Fruit fly (Drosophila melanogaster): ENCODE measurements around the gene CG12106.

Gene CG12106

DNA sequence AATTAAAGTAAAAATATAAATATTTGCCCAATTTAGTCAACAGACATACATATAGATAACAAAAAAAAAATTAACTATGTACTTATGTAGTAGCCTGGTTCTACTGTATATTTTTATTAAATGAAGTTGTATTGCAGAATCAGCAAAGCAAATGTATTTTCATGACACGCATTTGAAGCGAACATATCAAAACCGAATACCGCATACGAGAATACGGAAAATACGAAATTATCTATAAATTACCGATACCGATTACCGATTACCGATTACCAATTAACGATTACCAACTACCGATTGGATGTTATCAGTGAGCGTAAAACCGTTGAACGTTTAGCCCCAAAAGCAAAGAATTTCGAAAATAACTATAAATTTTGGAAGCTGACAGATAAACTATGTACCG, 6.3 kb upstream of the CG12106 start:
- no peak for TF ChIP-seq Clk (GFP tag; optimal IDR thresholded peaks at IDR 0.05)
- no peak for TF ChIP-seq ovo (GFP tag; optimal IDR thresholded peaks at IDR 0.05)
- no peak for TF ChIP-seq CG12768 (GFP tag; optimal IDR thresholded peaks at IDR 0.05)
- no peak for TF ChIP-seq cic (GFP tag; optimal IDR thresholded peaks at IDR 0.05)
- no peak for TF ChIP-seq Crg-1 (GFP tag; optimal IDR thresholded peaks at IDR 0.05)
- no peak for TF ChIP-seq CG11617 (GFP tag; optimal IDR thresholded peaks at IDR 0.05)
- TF ChIP-seq toe (GFP tag; optimal IDR thresholded peaks at IDR 0.05): no peak
- TF ChIP-seq Mnt (GFP tag; optimal IDR thresholded peaks at IDR 0.05): no peak
- no peak for TF ChIP-seq kay (GFP tag; ENCODE audit: borderline replicate concordance)
- TF ChIP-seq cnc (optimal IDR thresholded peaks at IDR 0.05): no peak
- TF ChIP-seq CG7045 (GFP tag; optimal IDR thresholded peaks at IDR 0.05): no peak

dm6 chrX:9190555-9191184, 3.0 kb upstream of the CG12106 start, which contains the start of gene CG12115:
CG12115 (minus strand) TSS chrX:9190605.
- TF ChIP-seq CG1620 (GFP tag; optimal IDR thresholded peaks at IDR 0.05): no peak
- no peak for TF ChIP-seq CG7101 (tag; optimal IDR thresholded peaks at IDR 0.05)
- no peak for TF ChIP-seq Clk (GFP tag; optimal IDR thresholded peaks at IDR 0.05)

DNA sequence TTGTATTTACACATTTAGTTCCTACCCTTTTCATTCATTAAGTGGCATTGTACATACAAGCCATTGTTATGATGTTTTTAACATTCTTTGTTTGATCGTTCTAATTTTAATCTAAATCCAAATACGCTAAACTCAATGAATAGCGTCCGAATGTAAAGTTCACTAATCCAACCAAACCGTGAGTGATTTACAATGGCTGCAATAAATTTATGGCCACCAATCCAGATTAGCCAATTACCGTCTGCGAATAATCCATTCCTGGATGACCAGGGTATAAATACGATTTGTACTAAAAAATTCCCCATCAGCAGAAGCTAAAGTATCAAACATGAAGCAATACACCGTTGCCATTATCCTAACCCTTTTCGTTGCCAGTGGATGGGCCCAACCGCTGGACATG, 2.3 kb upstream of the CG12106 start, which contains the start of gene CG12057:
Gene CG12057 (plus strand): TSS at position 301 of the 400 bp plus-strand sequence.
- no peak for TF ChIP-seq toe (GFP tag; optimal IDR thresholded peaks at IDR 0.05)
- no peak for TF ChIP-seq CG33017 (tag; optimal IDR thresholded peaks at IDR 0.05)
- no peak for TF ChIP-seq CG12768 (GFP tag; optimal IDR thresholded peaks at IDR 0.05)
- TF ChIP-seq kay (GFP tag; ENCODE audit: borderline replicate concordance): no peak
- no peak for TF ChIP-seq Clk (GFP tag; optimal IDR thresholded peaks at IDR 0.05)
- no peak for TF ChIP-seq pad (GFP tag; optimal IDR thresholded peaks at IDR 0.05)
- TF ChIP-seq CG5204 (GFP tag; optimal IDR thresholded peaks at IDR 0.05): no peak
- TF ChIP-seq cic (GFP tag; optimal IDR thresholded peaks at IDR 0.05): no peak
- TF ChIP-seq ovo (GFP tag; optimal IDR thresholded peaks at IDR 0.05): no peak
- TF ChIP-seq Hr96 (GFP tag; optimal IDR thresholded peaks at IDR 0.05): no peak
- no peak for TF ChIP-seq tj (GFP tag; optimal IDR thresholded peaks at IDR 0.05)
- no peak for TF ChIP-seq CG7045 (GFP tag; optimal IDR thresholded peaks at IDR 0.05)
- TF ChIP-seq CG7101 (tag; optimal IDR thresholded peaks at IDR 0.05): no peak
- no peak for TF ChIP-seq cnc (optimal IDR thresholded peaks at IDR 0.05)
- TF ChIP-seq Crg-1 (GFP tag; optimal IDR thresholded peaks at IDR 0.05): no peak
- TF ChIP-seq CG11617 (GFP tag; optimal IDR thresholded peaks at IDR 0.05): no peak

dm6 chrX:9192429-9192828, 1.3 kb upstream of the CG12106 start, which contains the start of gene CG12056:
CG12056 (plus strand) TSS chrX:9192669.
- no peak for TF ChIP-seq ovo (GFP tag; optimal IDR thresholded peaks at IDR 0.05)
- TF ChIP-seq bab1 (GFP tag; optimal IDR thresholded peaks at IDR 0.05): peak; percentile 35

- no peak for TF ChIP-seq cnc (optimal IDR thresholded peaks at IDR 0.05)
- TF ChIP-seq CG12768 (GFP tag; optimal IDR thresholded peaks at IDR 0.05): no peak
- TF ChIP-seq CG5204 (GFP tag; optimal IDR thresholded peaks at IDR 0.05): no peak
- TF ChIP-seq ovo (GFP tag; optimal IDR thresholded peaks at IDR 0.05): no peak
- no peak for TF ChIP-seq CG7045 (GFP tag; optimal IDR thresholded peaks at IDR 0.05)
- no peak for TF ChIP-seq kay (GFP tag; ENCODE audit: borderline replicate concordance)
- TF ChIP-seq cic (GFP tag; optimal IDR thresholded peaks at IDR 0.05): no peak
- TF ChIP-seq Hr96 (GFP tag; optimal IDR thresholded peaks at IDR 0.05): no peak
- TF ChIP-seq CG7101 (tag; optimal IDR thresholded peaks at IDR 0.05): no peak
- TF ChIP-seq CG33017 (tag; optimal IDR thresholded peaks at IDR 0.05): no peak
- TF ChIP-seq CG14711 (tag; optimal IDR thresholded peaks at IDR 0.05): no peak
- no peak for TF ChIP-seq pad (GFP tag; optimal IDR thresholded peaks at IDR 0.05)
- no peak for TF ChIP-seq tj (GFP tag; optimal IDR thresholded peaks at IDR 0.05)
- no peak for TF ChIP-seq Clk (GFP tag; optimal IDR thresholded peaks at IDR 0.05)
- TF ChIP-seq toe (GFP tag; optimal IDR thresholded peaks at IDR 0.05): no peak
- TF ChIP-seq CG1620 (GFP tag; optimal IDR thresholded peaks at IDR 0.05): no peak
- no peak for TF ChIP-seq Crg-1 (GFP tag; optimal IDR thresholded peaks at IDR 0.05)
- no peak for TF ChIP-seq bab1 (GFP tag; optimal IDR thresholded peaks at IDR 0.05)
- TF ChIP-seq CG11617 (GFP tag; optimal IDR thresholded peaks at IDR 0.05): no peak
- no peak for TF ChIP-seq Mnt (GFP tag; optimal IDR thresholded peaks at IDR 0.05)
These were observed 1.6 kb downstream of the CG12106 start for dm6 chrX:9195311-9195710.

DNA sequence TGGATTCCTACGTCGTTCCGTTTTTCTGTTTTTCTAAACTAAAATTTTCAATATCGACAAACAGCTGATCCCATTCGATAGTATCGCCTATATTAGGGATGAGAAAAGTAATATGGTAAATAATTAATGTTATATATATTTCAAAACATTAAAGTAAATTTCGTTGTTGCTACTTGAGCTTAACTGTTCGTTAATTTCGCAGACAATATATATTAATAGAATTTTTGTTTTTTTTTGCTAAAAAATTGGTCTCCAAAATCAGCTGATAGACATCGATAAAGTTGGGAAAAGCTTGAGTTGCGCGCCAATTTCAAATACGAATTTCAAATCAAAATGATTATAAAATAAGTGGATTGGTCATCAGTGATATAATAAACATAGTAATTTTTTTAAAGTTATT, 2.7 kb downstream of the CG12106 start, which contains the start of gene CG12118:
Gene CG12118 (minus strand): TSS at position 53 of the 400 bp plus-strand sequence.
- TF ChIP-seq CG7045 (GFP tag; optimal IDR thresholded peaks at IDR 0.05) (peak; percentile 10), pad (GFP tag; optimal IDR thresholded peaks at IDR 0.05) (peak; percentile 58), CG5204 (GFP tag; optimal IDR thresholded peaks at IDR 0.05) (peak; percentile 17), kay (GFP tag; ENCODE audit: borderline replicate concordance) (no peak), CG1620 (GFP tag; optimal IDR thresholded peaks at IDR 0.05) (peak; percentile 87), Hr96 (GFP tag; optimal IDR thresholded peaks at IDR 0.05) (no peak), CG12768 (GFP tag; optimal IDR thresholded peaks at IDR 0.05) (peak; percentile 16), bab1 (GFP tag; optimal IDR thresholded peaks at IDR 0.05) (peak; percentile 96), tj (GFP tag; optimal IDR thresholded peaks at IDR 0.05) (peak; percentile 71), ovo (GFP tag; optimal IDR thresholded peaks at IDR 0.05) (peak; percentile 60), Mnt (GFP tag; optimal IDR thresholded peaks at IDR 0.05) (peak; percentile 69), CG11617 (GFP tag; optimal IDR thresholded peaks at IDR 0.05) (peak; percentile 84), toe (GFP tag; optimal IDR thresholded peaks at IDR 0.05) (peak; percentile 32), Clk (GFP tag; optimal IDR thresholded peaks at IDR 0.05) (no peak), cnc (optimal IDR thresholded peaks at IDR 0.05) (no peak), CG7101 (tag; optimal IDR thresholded peaks at IDR 0.05) (peak; percentile 85), cic (GFP tag; optimal IDR thresholded peaks at IDR 0.05) (peak; percentile 1), CG33017 (tag; optimal IDR thresholded peaks at IDR 0.05) (peak; percentile 56), CG14711 (tag; optimal IDR thresholded peaks at IDR 0.05) (peak; percentile 87), Crg-1 (GFP tag; optimal IDR thresholded peaks at IDR 0.05) (peak; percentile 67)

All from whole organism, adult.